Worm (Caenorhabditis elegans) whole organism, L3 larva: Measurements from ENCODE around the gene F25E5.5.

Experiments used
- ZK546.5 ChIP-seq: sonication (generic microtip); optimal IDR thresholded peaks from 2 replicates; lab custom pipeline; 2017; ENCODE audit warnings: missing biosample characterization, missing genetic modification characterization
- ama-1 ChIP-seq: fragments of 150-350 bp; optimal IDR thresholded peaks from 2 replicates; lab custom pipeline; 2018
- ceh-16 ChIP-seq: sonication (generic microtip); optimal IDR thresholded peaks from 2 replicates; lab custom pipeline; 2017; ENCODE audit warnings: missing biosample characterization, missing genetic modification characterization
- elt-2 ChIP-seq: sonication (generic microtip); optimal IDR thresholded peaks from 2 replicates; lab custom pipeline; 2016; ENCODE audit warnings: missing genetic modification reagents, mild to moderate bottlenecking, missing genetic modification characterization, missing compliant biosample characterization
- elt-3 ChIP-seq, 3 experiments: fragments of 150-350 bp in 1 of 3; sonication (generic microtip) in 2 of 3; optimal IDR thresholded peaks; 2 replicates in 2 of 3; 4 replicates in 1 of 3; lab custom pipeline; 2014 to 2017; ENCODE audit warnings: missing biosample characterization in 3 of 3, missing genetic modification characterization in 3 of 3
- eor-1 ChIP-seq, 2 experiments: fragments of 150-350 bp; optimal IDR thresholded peaks; 2 replicates each; lab custom pipeline; 2014 to 2018; ENCODE audit warnings: missing biosample characterization in 2 of 2, missing genetic modification characterization in 2 of 2
- fkh-2 ChIP-seq: fragments of 150-350 bp; optimal IDR thresholded peaks from 2 replicates; lab custom pipeline; 2014; ENCODE audit warnings: missing biosample characterization, missing genetic modification reagents, missing genetic modification characterization
- hmg-11 ChIP-seq: sonication (generic microtip); optimal IDR thresholded peaks from 2 replicates; lab custom pipeline; 2016; ENCODE audit warnings: missing genetic modification characterization, missing compliant biosample characterization
- lsy-12 ChIP-seq: sonication (generic microtip); optimal IDR thresholded peaks from 2 replicates; lab custom pipeline; 2016; ENCODE audit warnings: mild to moderate bottlenecking, missing genetic modification characterization, missing compliant biosample characterization
- mdl-1 ChIP-seq: fragments of 150-350 bp; optimal IDR thresholded peaks from 2 replicates; lab custom pipeline; 2014; ENCODE audit warnings: missing biosample characterization, missing genetic modification characterization
- nhr-11 ChIP-seq: fragments of 150-350 bp; optimal IDR thresholded peaks from 2 replicates; lab custom pipeline; 2014; ENCODE audit warnings: missing biosample characterization, missing genetic modification characterization
- nhr-12 ChIP-seq: fragments of 150-350 bp; optimal IDR thresholded peaks from 2 replicates; lab custom pipeline; 2014; ENCODE audit warnings: missing biosample characterization, missing genetic modification characterization
- nhr-23 ChIP-seq: fragments of 150-350 bp; optimal IDR thresholded peaks from 2 replicates; lab custom pipeline; 2014; ENCODE audit warnings: missing biosample characterization, missing genetic modification reagents, missing genetic modification characterization
- nhr-237 ChIP-seq: fragments of 150-350 bp; optimal IDR thresholded peaks from 2 replicates; lab custom pipeline; 2014; ENCODE audit warnings: missing biosample characterization, missing genetic modification characterization
- nhr-25 ChIP-seq: sonication (generic microtip); optimal IDR thresholded peaks from 2 replicates; lab custom pipeline; 2017; ENCODE audit warnings: missing biosample characterization, missing genetic modification characterization
- nhr-43 ChIP-seq: sonication (generic microtip); optimal IDR thresholded peaks from 2 replicates; lab custom pipeline; 2016; ENCODE audit warnings: mild to moderate bottlenecking, missing genetic modification characterization, missing compliant biosample characterization; ENCODE audit not compliant: poor library complexity, severe bottlenecking
- nhr-76 ChIP-seq: fragments of 150-350 bp; sonication (generic microtip); optimal IDR thresholded peaks from 5 replicates; lab custom pipeline; 2014; ENCODE audit warnings: missing biosample characterization, missing genetic modification characterization
- pha-4 ChIP-seq: fragments of 150-350 bp; optimal IDR thresholded peaks from 2 replicates; lab custom pipeline; 2014; ENCODE audit warnings: missing biosample characterization, missing genetic modification reagents, missing genetic modification characterization
- unc-62 ChIP-seq: fragments of 150-350 bp; sonication (generic microtip); optimal IDR thresholded peaks from 4 replicates; lab custom pipeline; 2014; ENCODE audit warnings: missing biosample characterization, missing genetic modification reagents, missing genetic modification characterization
- zag-1 ChIP-seq: fragments of 150-350 bp; optimal IDR thresholded peaks from 2 replicates; lab custom pipeline; 2014; ENCODE audit warnings: missing biosample characterization, missing genetic modification characterization
- ztf-4 ChIP-seq: fragments of 150-350 bp; optimal IDR thresholded peaks from 2 replicates; lab custom pipeline; 2014; ENCODE audit warnings: missing biosample characterization, missing genetic modification characterization

Gene F25E5.5

DNA sequence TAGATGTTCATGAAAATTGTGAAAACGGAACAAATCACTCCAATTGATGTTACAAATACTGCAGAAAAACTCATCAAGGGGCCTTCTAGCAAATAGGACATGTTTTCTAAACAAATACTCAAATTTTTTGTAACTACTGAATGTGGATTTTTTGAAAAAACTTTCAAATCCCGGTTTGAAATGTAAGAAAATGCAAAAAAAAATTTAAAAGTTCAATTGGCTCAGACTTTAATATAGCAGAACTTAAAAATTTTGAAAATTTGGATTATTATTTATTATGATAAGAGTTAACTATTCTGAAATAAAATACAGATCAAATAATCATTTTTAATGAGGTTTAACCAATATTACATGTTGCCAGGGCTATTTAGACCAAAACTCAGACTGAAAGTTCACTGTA is 43.3 kb downstream of the F25E5.5 start, which contains the start of gene srbc-9:
TSS of gene srbc-9 (minus strand) at position 101 of the 400 bp plus-strand sequence.
- TF ChIP-seq ZK546.5 = no peak

DNA sequence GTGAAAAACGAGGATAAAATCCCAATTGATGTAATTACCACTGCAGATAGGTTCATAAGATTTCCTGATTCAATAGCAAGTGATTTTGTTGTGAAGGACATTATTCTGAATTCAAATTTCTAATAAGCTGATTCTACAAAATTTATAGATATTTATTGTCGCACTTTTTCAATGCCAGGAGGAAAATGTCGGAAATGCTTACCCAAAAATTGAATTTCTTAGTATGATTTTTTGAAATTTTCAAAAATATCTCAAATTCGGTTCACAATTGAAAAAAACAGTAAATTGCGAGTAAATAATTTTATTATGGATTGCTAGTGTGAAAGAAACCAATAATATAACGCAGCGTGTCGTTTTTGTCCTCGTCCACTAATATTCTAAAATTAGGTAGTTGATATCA is 45.9 kb downstream of the F25E5.5 start, which contains the start of gene srbc-10:
TSS of gene srbc-10 (minus strand) at position 101 of the 400 bp plus-strand sequence.
- TF ChIP-seq nhr-76 (tag; lab: Kevin White, UChicago) (no peak), elt-3 (tag; optimal IDR thresholded peaks at IDR 0.05; lab: Kevin White, UChicago) (no peak), unc-62 (GFP tag; lab: Kevin White, UChicago) (no peak), nhr-12 (no peak), ztf-4 (tag; lab: Kevin White, UChicago) (no peak), ama-1 (lab: Kevin White, UChicago) (no peak), nhr-23 (no peak)

DNA sequence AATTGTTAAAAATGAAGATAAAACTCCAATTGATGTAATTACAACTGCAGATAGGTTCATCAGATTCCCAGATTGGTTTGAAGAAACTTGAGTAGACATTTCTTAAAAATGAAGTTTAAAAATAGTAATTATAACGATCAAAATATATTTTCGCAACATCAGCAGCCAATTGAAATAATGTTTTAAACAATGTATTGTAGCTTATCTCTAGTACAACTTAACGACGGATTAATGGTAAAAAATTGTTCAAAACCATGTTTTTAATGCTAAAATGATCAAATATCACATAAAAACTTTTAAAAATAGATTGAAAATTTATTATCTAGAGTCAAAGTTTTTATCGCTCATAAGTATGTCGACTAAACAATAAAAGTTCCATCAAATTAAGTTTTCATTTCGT is 48.1 kb downstream of the F25E5.5 start, which contains the start of gene srbc-11:
TSS of gene srbc-11 (minus strand) at position 101 of the 400 bp plus-strand sequence.
- TF ChIP-seq nhr-25 (tag; lab: Kevin White, UChicago) (no peak), fkh-2 (tag; lab: Kevin White, UChicago) (no peak), hmg-11 (tag; lab: Kevin White, UChicago) (no peak), mdl-1 (tag; lab: Kevin White, UChicago) (no peak), pha-4 (tag; lab: Kevin White, UChicago) (no peak), zag-1 (tag; lab: Kevin White, UChicago) (no peak), eor-1 (tag; optimal IDR thresholded peaks at IDR 0.05; lab: Kevin White, UChicago) (no peak), ceh-16 (tag; lab: Kevin White, UChicago) (no peak), nhr-43 (tag; lab: Kevin White, UChicago) (no peak), nhr-76 (tag; lab: Kevin White, UChicago) (no peak), nhr-11 (tag; lab: Kevin White, UChicago) (no peak), lsy-12 (tag; lab: Kevin White, UChicago) (no peak), elt-2 (tag; lab: Kevin White, UChicago) (no peak), ama-1 (lab: Kevin White, UChicago) (no peak), nhr-237 (no peak)

DNA sequence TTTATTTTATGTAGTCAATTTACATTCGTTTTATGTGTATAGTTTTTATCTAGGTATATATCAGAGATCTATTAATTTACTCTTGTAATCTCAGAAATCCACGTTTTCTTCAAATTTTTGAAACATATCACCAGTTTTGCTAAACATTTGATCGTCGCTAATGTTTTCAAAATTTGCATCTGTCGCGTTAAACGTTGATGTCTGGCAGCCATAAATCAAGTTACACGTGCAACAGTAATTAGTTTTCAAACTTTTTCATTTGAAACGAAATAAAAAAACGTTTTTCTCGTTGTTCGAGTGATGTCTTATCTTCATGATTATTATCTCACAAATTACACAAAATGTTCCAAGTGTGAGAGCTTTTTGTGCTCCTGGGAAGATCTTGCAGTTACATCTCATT is 50.4 kb downstream of the F25E5.5 start, which contains the start of gene srh-79:
TSS of gene srh-79 (plus strand) at position 301 of the 400 bp plus-strand sequence.
- TF ChIP-seq nhr-25 (tag; lab: Kevin White, UChicago) (no peak), ama-1 (lab: Kevin White, UChicago) (no peak), pha-4 (tag; lab: Kevin White, UChicago) (no peak)
